Fruit fly (Drosophila melanogaster): ENCODE results near the gene janB.

DNA sequence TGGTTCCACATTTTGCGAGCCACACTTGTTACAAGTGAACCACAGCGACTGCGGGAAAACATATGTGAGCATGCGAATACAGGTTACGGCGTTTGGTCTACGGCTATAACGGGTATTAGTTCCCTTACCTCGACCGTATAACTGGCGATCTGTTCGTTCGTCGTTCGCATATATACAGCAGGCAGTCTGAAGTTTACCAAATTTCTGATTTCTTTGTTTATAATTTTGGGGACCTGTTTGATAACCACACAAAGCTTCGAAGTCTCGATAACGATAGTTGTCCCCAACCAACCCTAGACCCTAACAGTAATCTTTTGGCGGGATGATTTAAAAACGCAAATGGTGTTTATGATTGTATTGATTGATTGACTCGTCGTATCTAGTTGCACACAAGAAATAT is 45.4 kb downstream of the janB start, which contains the start of gene Acph-1:
- no peak for TF ChIP-seq eg (GFP tag; IDR thresholded peaks at IDR 0.05)
- no peak for TF ChIP-seq Hr39 (GFP tag; optimal IDR thresholded peaks at IDR 0.05)
- TF ChIP-seq acj6 (GFP tag; optimal IDR thresholded peaks at IDR 0.05) = no peak
- no peak for TF ChIP-seq CG15336 (GFP tag; IDR thresholded peaks at IDR 0.05)
- TF ChIP-seq Blimp-1 (GFP tag; optimal IDR thresholded peaks at IDR 0.05) = no peak
- TF ChIP-seq CG6276 (GFP tag; optimal IDR thresholded peaks at IDR 0.05) = no peak
- TF ChIP-seq Sox102F (GFP tag; optimal IDR thresholded peaks at IDR 0.05) = no peak
- TF ChIP-seq Gug (GFP tag; IDR thresholded peaks at IDR 0.05) = no peak
- TF ChIP-seq CG8632 (GFP tag; optimal IDR thresholded peaks at IDR 0.05) = no peak
- TF ChIP-seq CG32006 (GFP tag; optimal IDR thresholded peaks at IDR 0.05) = no peak
- TF ChIP-seq CG8319 (GFP tag; optimal IDR thresholded peaks at IDR 0.05) = no peak
- no peak for TF ChIP-seq vri (GFP tag; optimal IDR thresholded peaks at IDR 0.05)

Data from whole organism, prepupa.